Worm (Caenorhabditis elegans) whole organism, early embryonic: ENCODE results near the gene F36H1.11.

Experiments
- B0310.2 ChIP-seq: sonication (generic microtip); optimal IDR thresholded peaks from 2 replicates; lab custom pipeline; 2016; ENCODE audit warnings: mild to moderate bottlenecking, missing genetic modification characterization, missing compliant biosample characterization
- F13C5.2 ChIP-seq: sonication (generic microtip); optimal IDR thresholded peaks from 2 replicates; lab custom pipeline; 2017; ENCODE audit warnings: mild to moderate bottlenecking, missing genetic modification characterization, inconsistent platforms, missing compliant biosample characterization
- aly-1 ChIP-seq: sonication (generic microtip); optimal IDR thresholded peaks from 2 replicates; lab custom pipeline; 2016; ENCODE audit warnings: missing genetic modification characterization, missing compliant biosample characterization
- ama-1 ChIP-seq: fragments of 150-350 bp; optimal IDR thresholded peaks from 2 replicates; lab custom pipeline; 2014
- ceh-13 ChIP-seq: fragments of 200-800 bp; sonication (Bioruptor generic); optimal IDR thresholded peaks from 2 replicates; lab custom pipeline; 2018; ENCODE audit warnings: mild to moderate bottlenecking, missing genetic modification characterization, missing compliant biosample characterization
- ceh-36 ChIP-seq: sonication (generic microtip); optimal IDR thresholded peaks from 2 replicates; lab custom pipeline; 2016; ENCODE audit warnings: missing genetic modification characterization, inconsistent platforms, missing compliant biosample characterization
- ets-7 ChIP-seq: sonication (generic microtip); optimal IDR thresholded peaks from 2 replicates; lab custom pipeline; 2016; ENCODE audit warnings: missing genotype, missing genetic modification characterization, missing compliant biosample characterization
- flt-1 ChIP-seq: fragments of 200-800 bp; sonication (Bioruptor generic); IDR thresholded peaks from 2 replicates; pipeline ENCODE4 v1.3.6; 2022; ENCODE audit warnings: missing genetic modification characterization, missing compliant biosample characterization
- hmbx-1 ChIP-seq: sonication (generic microtip); optimal IDR thresholded peaks from 2 replicates; lab custom pipeline; 2016; ENCODE audit warnings: mild to moderate bottlenecking, missing genetic modification characterization, missing compliant biosample characterization
- hmg-4 ChIP-seq: fragments of 200-800 bp; sonication (Bioruptor generic); optimal IDR thresholded peaks from 2 replicates; lab custom pipeline; 2018; ENCODE audit warnings: mild to moderate bottlenecking, missing genetic modification characterization, missing compliant biosample characterization
- hnd-1 ChIP-seq: sonication (generic microtip); optimal IDR thresholded peaks from 2 replicates; lab custom pipeline; 2016; ENCODE audit warnings: missing genetic modification characterization, missing compliant biosample characterization
- pes-1 ChIP-seq: fragments of 200-800 bp; sonication (Bioruptor generic); IDR thresholded peaks from 2 replicates; pipeline ENCODE4 v1.3.6; 2022; ENCODE audit warnings: missing genetic modification reagents, missing genetic modification characterization, missing compliant biosample characterization
- scrt-1 ChIP-seq: fragments of 200-800 bp; sonication (Bioruptor generic); IDR thresholded peaks from 2 replicates; pipeline ENCODE4 v1.3.6; 2022; ENCODE audit warnings: missing genetic modification characterization, missing compliant biosample characterization
- sea-1 ChIP-seq: fragments of 200-800 bp; sonication (Bioruptor generic); conservative IDR thresholded peaks from 2 replicates; pipeline ENCODE4 v1.3.6; 2022; ENCODE audit warnings: missing genetic modification characterization, missing compliant biosample characterization
- tbx-11 ChIP-seq: fragments of 200-800 bp; sonication (Bioruptor generic); IDR thresholded peaks from 2 replicates; pipeline ENCODE4 v1.3.6; 2022; ENCODE audit warnings: missing genetic modification characterization, missing compliant biosample characterization
- tbx-37 ChIP-seq: fragments of 200-800 bp; sonication (Bioruptor generic); conservative IDR thresholded peaks from 2 replicates; pipeline ENCODE4 v1.3.6; 2022; ENCODE audit warnings: missing genetic modification reagents, missing genetic modification characterization, missing compliant biosample characterization
- tra-4 ChIP-seq: sonication (generic microtip); optimal IDR thresholded peaks from 2 replicates; lab custom pipeline; 2017; ENCODE audit warnings: missing genetic modification characterization, missing compliant biosample characterization

F36H1.11 gene

ce11 chrIV:11082789-11083235 lies 33.8 kb downstream of the F36H1.11 start:
- peak; percentile 51 for TF ChIP-seq hmg-4 (GFP tag; lab: Kevin White, UChicago)
- no peak for TF ChIP-seq B0310.2
- TF ChIP-seq scrt-1 (GFP tag; lab: Robert Waterston, UW) = no peak
- no peak for TF ChIP-seq tra-4 (tag; lab: Kevin White, UChicago)
- TF ChIP-seq tbx-37 (GFP tag; lab: Robert Waterston, UW) = 0 out of 2 replicates have a peak, but pooled peaks have one; percentile 9
- no peak for TF ChIP-seq pes-1 (GFP tag; lab: Robert Waterston, UW)
- peak; percentile 80 for TF ChIP-seq F13C5.2 (tag; lab: Kevin White, UChicago)

DNA sequence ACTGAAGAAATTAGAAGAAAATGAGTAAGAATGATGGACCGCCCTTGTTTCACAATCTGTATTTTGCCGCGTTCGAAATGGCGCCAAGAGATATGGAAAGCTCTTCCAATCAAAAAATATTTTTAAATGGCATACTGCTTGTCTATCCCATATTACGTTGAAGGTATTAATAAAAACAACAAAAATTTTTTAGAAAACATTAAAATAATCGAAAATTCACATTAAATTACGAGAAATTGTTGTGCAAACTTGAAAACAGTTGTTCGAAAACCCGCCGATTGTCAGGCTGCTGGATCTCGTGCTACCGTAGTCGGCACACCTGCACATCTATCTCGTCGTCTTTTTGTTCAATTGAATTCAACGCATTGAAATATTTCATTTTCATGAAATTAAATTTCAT lies 34.6 kb downstream of the F36H1.11 start, which contains the start of gene klc-1:
Gene klc-1 (plus strand): TSS at position 127 of the 400 bp plus-strand sequence.
- no peak for TF ChIP-seq tra-4 (tag; lab: Kevin White, UChicago)
- TF ChIP-seq pes-1 (GFP tag; lab: Robert Waterston, UW) = no peak
- TF ChIP-seq flt-1 (GFP tag; lab: Robert Waterston, UW) = no peak
- TF ChIP-seq F13C5.2 (tag; lab: Kevin White, UChicago) = no peak
- no peak for TF ChIP-seq tbx-11 (GFP tag; lab: Robert Waterston, UW)
- no peak for TF ChIP-seq ets-7 (tag; lab: Kevin White, UChicago)
- TF ChIP-seq hmg-4 (GFP tag; lab: Kevin White, UChicago) = no peak
- no peak for TF ChIP-seq aly-1 (tag; lab: Kevin White, UChicago)
- no peak for TF ChIP-seq B0310.2
- TF ChIP-seq hmbx-1 = no peak

ce11 chrIV:11089527-11089926 lies 40.6 kb downstream of the F36H1.11 start, which contains the start of gene M7.7:
Gene M7.7 (plus strand): TSS chrIV:11089827.
- TF ChIP-seq tbx-37 (GFP tag; lab: Robert Waterston, UW) (no peak), scrt-1 (GFP tag; lab: Robert Waterston, UW) (no peak), sea-1 (GFP tag; lab: Robert Waterston, UW) (no peak)

ce11 chrIV:11092502-11093080 lies 43.6 kb downstream of the F36H1.11 start, which contains the start of gene bcc-1:
Gene bcc-1 (minus strand): TSS chrIV:11092552.
- TF ChIP-seq hnd-1 (tag; lab: Kevin White, UChicago) (no peak), hmg-4 (GFP tag; lab: Kevin White, UChicago) (no peak), tbx-11 (GFP tag; lab: Robert Waterston, UW) (no peak), flt-1 (GFP tag; lab: Robert Waterston, UW) (no peak), pes-1 (GFP tag; lab: Robert Waterston, UW) (no peak), aly-1 (tag; lab: Kevin White, UChicago) (no peak), ceh-36 (tag; lab: Kevin White, UChicago) (no peak), tra-4 (tag; lab: Kevin White, UChicago) (no peak), ceh-13 (GFP tag; lab: Kevin White, UChicago) (no peak), B0310.2 (no peak), hmbx-1 (no peak), ama-1 (lab: Kevin White, UChicago) (no peak), scrt-1 (GFP tag; lab: Robert Waterston, UW) (no peak), ets-7 (tag; lab: Kevin White, UChicago) (no peak)

DNA sequence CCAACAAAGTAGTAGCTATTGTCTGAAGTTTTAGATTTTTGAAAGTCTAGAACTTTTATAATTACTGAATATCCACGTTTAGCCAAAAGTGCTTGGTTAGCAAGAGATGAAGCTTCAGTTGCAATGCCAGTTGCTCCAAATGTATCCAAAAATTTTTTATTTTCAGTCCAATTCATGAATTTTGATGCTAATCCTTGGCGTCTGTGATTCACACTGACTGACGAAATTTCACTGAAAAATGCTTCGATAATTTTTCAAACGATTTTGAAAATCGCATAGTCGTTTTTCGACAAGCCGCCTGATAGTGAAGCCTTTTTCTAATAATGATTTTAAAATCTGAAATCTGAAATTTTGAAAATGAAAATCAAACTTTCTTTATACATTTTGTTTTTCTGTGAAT lies 45.1 kb downstream of the F36H1.11 start:
- TF ChIP-seq sea-1 (GFP tag; lab: Robert Waterston, UW) (no peak), ama-1 (lab: Kevin White, UChicago) (no peak), hmbx-1 (no peak), ceh-36 (tag; lab: Kevin White, UChicago) (no peak), B0310.2 (no peak), hmg-4 (GFP tag; lab: Kevin White, UChicago) (no peak), pes-1 (GFP tag; lab: Robert Waterston, UW) (no peak), tbx-11 (GFP tag; lab: Robert Waterston, UW) (no peak), flt-1 (GFP tag; lab: Robert Waterston, UW) (no peak), F13C5.2 (tag; lab: Kevin White, UChicago) (no peak), tbx-37 (GFP tag; lab: Robert Waterston, UW) (no peak), aly-1 (tag; lab: Kevin White, UChicago) (no peak)

DNA sequence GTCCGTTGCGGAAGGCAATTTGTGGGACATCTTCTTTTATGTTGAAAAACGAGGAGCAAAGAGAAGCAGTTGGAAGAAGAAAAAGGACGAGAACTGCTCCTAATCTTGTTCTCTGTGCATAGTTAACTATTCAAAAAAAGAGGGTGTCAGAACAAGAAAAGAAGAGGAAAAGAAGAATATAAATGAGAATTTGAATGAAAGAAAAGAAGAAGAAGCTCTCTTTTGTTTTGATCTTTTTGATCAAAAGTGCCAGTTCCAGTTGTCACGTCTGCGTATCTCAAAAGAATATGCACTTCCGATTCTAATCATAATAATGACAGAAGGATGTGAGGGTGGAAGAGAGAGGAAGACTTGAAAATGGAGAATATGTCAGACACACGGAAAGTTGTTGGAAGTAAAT lies 46.0 kb downstream of the F36H1.11 start, which contains the start of gene M7.8:
Gene M7.8 (minus strand): TSS at position 112 of the 400 bp plus-strand sequence.
- TF ChIP-seq F13C5.2 (tag; lab: Kevin White, UChicago) = no peak
- TF ChIP-seq scrt-1 (GFP tag; lab: Robert Waterston, UW) = no peak
- no peak for TF ChIP-seq B0310.2
- no peak for TF ChIP-seq hmbx-1
- TF ChIP-seq ceh-13 (GFP tag; lab: Kevin White, UChicago) = no peak
- no peak for TF ChIP-seq flt-1 (GFP tag; lab: Robert Waterston, UW)
- no peak for TF ChIP-seq ets-7 (tag; lab: Kevin White, UChicago)
- TF ChIP-seq ama-1 (lab: Kevin White, UChicago) = no peak
- TF ChIP-seq tbx-37 (GFP tag; lab: Robert Waterston, UW) = no peak
- no peak for TF ChIP-seq pes-1 (GFP tag; lab: Robert Waterston, UW)
- TF ChIP-seq hnd-1 (tag; lab: Kevin White, UChicago) = no peak
- no peak for TF ChIP-seq tbx-11 (GFP tag; lab: Robert Waterston, UW)
- TF ChIP-seq aly-1 (tag; lab: Kevin White, UChicago) = no peak
- no peak for TF ChIP-seq ceh-36 (tag; lab: Kevin White, UChicago)

DNA sequence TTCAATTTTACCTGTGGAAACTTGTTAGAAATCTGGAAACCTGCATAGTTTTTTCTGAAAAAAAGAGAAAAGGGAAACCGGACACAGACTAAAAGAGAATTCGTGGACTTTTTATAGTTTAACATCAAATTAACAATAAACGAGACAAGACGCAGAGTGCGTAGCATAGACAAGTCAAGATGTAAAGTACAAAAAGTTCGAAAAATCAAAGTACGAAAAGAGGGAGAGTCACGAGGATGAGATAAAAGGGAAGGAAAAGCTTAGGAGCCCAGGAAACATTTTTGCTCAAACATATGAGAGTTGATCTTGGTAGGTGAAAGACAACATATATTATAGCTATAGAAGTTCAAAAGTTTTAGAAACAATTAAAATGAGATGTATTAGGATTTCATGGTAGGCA lies 48.8 kb downstream of the F36H1.11 start, which contains the start of gene M7.12:
Gene M7.12 (minus strand): TSS at position 188 of the 400 bp plus-strand sequence.
- TF ChIP-seq F13C5.2 (tag; lab: Kevin White, UChicago) (no peak), sea-1 (GFP tag; lab: Robert Waterston, UW) (no peak), tbx-11 (GFP tag; lab: Robert Waterston, UW) (no peak), scrt-1 (GFP tag; lab: Robert Waterston, UW) (no peak), hmg-4 (GFP tag; lab: Kevin White, UChicago) (no peak), tra-4 (tag; lab: Kevin White, UChicago) (no peak), flt-1 (GFP tag; lab: Robert Waterston, UW) (no peak), hnd-1 (tag; lab: Kevin White, UChicago) (no peak), ets-7 (tag; lab: Kevin White, UChicago) (no peak), aly-1 (tag; lab: Kevin White, UChicago) (no peak), pes-1 (GFP tag; lab: Robert Waterston, UW) (no peak), ama-1 (lab: Kevin White, UChicago) (no peak), hmbx-1 (no peak)
